Worm (Caenorhabditis elegans): ENCODE data around the gene C06A6.4.

ce11 chrIV:7804740-7805139 lies 24.4 kb downstream of the C06A6.4 start, which contains the start of gene C33H5.2:
- TF ChIP-seq hnd-1 (tag; optimal IDR thresholded peaks at IDR 0.05) (no peak), aly-1 (tag; optimal IDR thresholded peaks at IDR 0.05) (no peak), hmbx-1 (tag; optimal IDR thresholded peaks at IDR 0.05) (no peak), hmg-4 (GFP tag; optimal IDR thresholded peaks at IDR 0.05) (no peak), ama-1 (optimal IDR thresholded peaks at IDR 0.05) (no peak)
